Worm (Caenorhabditis elegans): ENCODE results near the gene moc-3.

moc-3 gene

ce11 chrIV:8163687-8164086 is 33.3 kb downstream of the moc-3 start, which contains the start of gene clec-51:
Gene clec-51, minus strand, starts transcription at chrIV:8163800.
- TF ChIP-seq ceh-82 (tag; optimal IDR thresholded peaks at IDR 0.05) (no peak), jun-1 (tag; optimal IDR thresholded peaks at IDR 0.05) (peak; percentile 47), elt-2 (tag; optimal IDR thresholded peaks at IDR 0.05) (peak; percentile 90), nhr-237 (tag; optimal IDR thresholded peaks at IDR 0.05) (no peak), pqm-1 (tag; optimal IDR thresholded peaks at IDR 0.05) (peak; percentile 88), pha-4 (tag; optimal IDR thresholded peaks at IDR 0.05) (peak; percentile 22)

ce11 chrIV:8164515-8164914 is 34.2 kb downstream of the moc-3 start:
- TF ChIP-seq unc-39 (tag; optimal IDR thresholded peaks at IDR 0.05) (no peak), hmg-11 (tag; optimal IDR thresholded peaks at IDR 0.05) (no peak), skn-1 (tag; optimal IDR thresholded peaks at IDR 0.05) (no peak), ztf-4 (tag; optimal IDR thresholded peaks at IDR 0.05) (no peak), daf-12 (tag; optimal IDR thresholded peaks at IDR 0.05) (no peak), nhr-67 (tag; optimal IDR thresholded peaks at IDR 0.05) (no peak), eor-1 (tag; optimal IDR thresholded peaks at IDR 0.05) (no peak), snpc-4 (tag; optimal IDR thresholded peaks at IDR 0.05) (no peak), nhr-77 (tag; optimal IDR thresholded peaks at IDR 0.05) (no peak), aly-2 (tag; optimal IDR thresholded peaks at IDR 0.05) (no peak), fkh-10 (GFP tag; optimal IDR thresholded peaks at IDR 0.05) (no peak)

ce11 chrIV:8165950-8166349 is 35.6 kb downstream of the moc-3 start, which contains the start of gene B0218.7:
Gene B0218.7, minus strand, starts transcription at chrIV:8166050.
- TF ChIP-seq elt-3 (tag; optimal IDR thresholded peaks at IDR 0.05) (no peak), elt-1 (tag; optimal IDR thresholded peaks at IDR 0.05) (no peak), nhr-43 (tag; optimal IDR thresholded peaks at IDR 0.05; ENCODE audit: poor library complexity, severe bottlenecking) (no peak), nhr-76 (tag; optimal IDR thresholded peaks at IDR 0.05) (no peak), fkh-2 (tag; optimal IDR thresholded peaks at IDR 0.05) (no peak), lin-15B (tag; optimal IDR thresholded peaks at IDR 0.05) (no peak)

ce11 chrIV:8168660-8169059 is 38.3 kb downstream of the moc-3 start, which contains the start of gene clec-52:
Gene clec-52, minus strand, starts transcription at chrIV:8168760.
- TF ChIP-seq elt-3 (tag; optimal IDR thresholded peaks at IDR 0.05): no peak
- TF ChIP-seq elt-2 (tag; optimal IDR thresholded peaks at IDR 0.05): peak; percentile 23
- TF ChIP-seq egl-5 (tag; optimal IDR thresholded peaks at IDR 0.05): no peak
- no peak for TF ChIP-seq ceh-9 (tag; optimal IDR thresholded peaks at IDR 0.05)

ce11 chrIV:8169674-8170073 is 39.3 kb downstream of the moc-3 start, which contains the start of gene C07G1.15:
Gene C07G1.15, plus strand, starts transcription at chrIV:8169974.
- no peak for TF ChIP-seq ceh-16 (tag; optimal IDR thresholded peaks at IDR 0.05)
- no peak for TF ChIP-seq nhr-23 (tag; optimal IDR thresholded peaks at IDR 0.05)
- TF ChIP-seq nhr-25 (tag; optimal IDR thresholded peaks at IDR 0.05): no peak
- no peak for TF ChIP-seq ama-1 (optimal IDR thresholded peaks at IDR 0.05)
- TF ChIP-seq elt-3 (tag; optimal IDR thresholded peaks at IDR 0.05): no peak

- TF ChIP-seq elt-2 (tag; optimal IDR thresholded peaks at IDR 0.05): no peak
- TF ChIP-seq elt-1 (tag; optimal IDR thresholded peaks at IDR 0.05): no peak
- TF ChIP-seq nhr-23 (tag; optimal IDR thresholded peaks at IDR 0.05): peak; percentile 90
- peak; percentile 62 for TF ChIP-seq ceh-28 (tag; optimal IDR thresholded peaks at IDR 0.05)
- peak; percentile 79 for TF ChIP-seq nhr-25 (tag; optimal IDR thresholded peaks at IDR 0.05)
- TF ChIP-seq nhr-12 (tag; optimal IDR thresholded peaks at IDR 0.05): no peak
- peak; percentile 89 for TF ChIP-seq pha-4 (tag; optimal IDR thresholded peaks at IDR 0.05)
- TF ChIP-seq fkh-2 (tag; optimal IDR thresholded peaks at IDR 0.05): no peak
- TF ChIP-seq egl-27 (tag; optimal IDR thresholded peaks at IDR 0.05): no peak
- no peak for TF ChIP-seq mdl-1 (tag; optimal IDR thresholded peaks at IDR 0.05)
Observed at ce11 chrIV:8170264-8170663, 39.9 kb downstream of the moc-3 start.
